Worm (Caenorhabditis elegans): Measurements from ENCODE around the gene T22E5.6.

DNA sequence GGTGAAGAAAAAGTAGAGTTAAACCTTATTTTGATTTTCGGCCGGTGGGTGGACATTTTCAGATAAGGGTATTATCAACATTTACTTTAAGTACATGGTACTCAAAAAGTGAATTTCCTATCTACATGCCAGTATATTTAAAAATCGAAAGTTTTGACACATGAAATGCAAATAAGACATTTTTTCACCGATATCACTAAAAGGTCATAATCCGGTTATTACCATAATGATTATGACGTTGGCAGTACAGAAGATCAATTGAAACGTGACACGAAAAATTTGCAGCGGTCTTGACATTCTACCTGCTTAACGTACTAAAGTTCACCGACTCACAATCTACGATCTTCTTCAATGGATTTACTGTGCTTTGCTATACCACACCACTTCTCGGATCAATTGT is 41.8 kb upstream of the T22E5.6 start:
- TF ChIP-seq ztf-11 (tag; optimal IDR thresholded peaks at IDR 0.05) = no peak
- no peak for TF ChIP-seq lin-32 (GFP tag; optimal IDR thresholded peaks at IDR 0.05)
- TF ChIP-seq ceh-39 (tag; optimal IDR thresholded peaks at IDR 0.05) = no peak
- no peak for TF ChIP-seq lsy-2 (tag; optimal IDR thresholded peaks at IDR 0.05)

Measured in whole organism, mixed stage, embryonic.